Worm (Caenorhabditis elegans) whole organism, mixed stage, embryonic: ENCODE results near the gene cox-15.

Experiments used
- bed-3 ChIP-seq: fragments of 200-800 bp; sonication (Bioruptor generic); optimal IDR thresholded peaks from 3 replicates; lab custom pipeline; 2018; ENCODE audit warnings: mild to moderate bottlenecking, missing genetic modification characterization, moderate library complexity, missing compliant biosample characterization
- blmp-1 ChIP-seq: fragments of 150-350 bp; optimal IDR thresholded peaks from 2 replicates; lab custom pipeline; 2014; ENCODE audit warnings: missing biosample characterization, missing genetic modification characterization
- ceh-39 ChIP-seq: fragments of 150-350 bp; optimal IDR thresholded peaks from 2 replicates; lab custom pipeline; 2014; ENCODE audit warnings: missing biosample characterization, missing genetic modification characterization
- ceh-43 ChIP-seq: fragments of 200-800 bp; sonication (Bioruptor generic); optimal IDR thresholded peaks from 2 replicates; lab custom pipeline; 2018; ENCODE audit warnings: mild to moderate bottlenecking, missing genetic modification characterization, moderate library complexity, missing compliant biosample characterization
- ceh-83 ChIP-seq: fragments of 200-800 bp; sonication (Bioruptor generic); optimal IDR thresholded peaks from 2 replicates; lab custom pipeline; 2018; ENCODE audit warnings: mild to moderate bottlenecking, missing genetic modification characterization, missing compliant biosample characterization
- ces-1 ChIP-seq: fragments of 150-350 bp; optimal IDR thresholded peaks from 2 replicates; lab custom pipeline; 2014; ENCODE audit warnings: missing biosample characterization, missing genetic modification reagents, missing genetic modification characterization
- cnd-1 ChIP-seq: fragments of 200-800 bp; sonication (Bioruptor generic); optimal IDR thresholded peaks from 2 replicates; lab custom pipeline; 2018; ENCODE audit warnings: mild to moderate bottlenecking, missing genetic modification characterization, missing compliant biosample characterization
- drap-1 ChIP-seq: fragments of 200-800 bp; sonication (Bioruptor generic); optimal IDR thresholded peaks from 3 replicates; lab custom pipeline; 2018; ENCODE audit warnings: mild to moderate bottlenecking, missing genetic modification characterization, missing compliant biosample characterization
- elt-3 ChIP-seq: fragments of 150-350 bp; optimal IDR thresholded peaks from 2 replicates; lab custom pipeline; 2014; ENCODE audit warnings: missing biosample characterization, missing genetic modification characterization
- flh-1 ChIP-seq: fragments of 200-800 bp; sonication (Bioruptor generic); optimal IDR thresholded peaks from 2 replicates; lab custom pipeline; 2018; ENCODE audit warnings: mild to moderate bottlenecking, missing genetic modification characterization, moderate library complexity, missing compliant biosample characterization
- ham-2 ChIP-seq: fragments of 200-800 bp; sonication (Bioruptor generic); optimal IDR thresholded peaks from 2 replicates; lab custom pipeline; 2018; ENCODE audit warnings: mild to moderate bottlenecking, missing genetic modification characterization, missing compliant biosample characterization
- hlh-1 ChIP-seq: fragments of 150-350 bp; optimal IDR thresholded peaks from 2 replicates; lab custom pipeline; 2014; ENCODE audit warnings: missing biosample characterization, missing genetic modification reagents, missing genetic modification characterization
- lin-13 ChIP-seq: fragments of 150-350 bp; optimal IDR thresholded peaks from 2 replicates; lab custom pipeline; 2014; ENCODE audit warnings: missing biosample characterization, missing genetic modification characterization
- lin-32 ChIP-seq: fragments of 200-800 bp; sonication (Bioruptor generic); optimal IDR thresholded peaks from 2 replicates; lab custom pipeline; 2018; ENCODE audit warnings: mild to moderate bottlenecking, missing genetic modification characterization, missing compliant biosample characterization
- lsy-2 ChIP-seq: fragments of 150-350 bp; optimal IDR thresholded peaks from 2 replicates; lab custom pipeline; 2014; ENCODE audit warnings: missing biosample characterization, missing genetic modification characterization
- mab-5 ChIP-seq: fragments of 150-350 bp; optimal IDR thresholded peaks from 2 replicates; lab custom pipeline; 2014; ENCODE audit warnings: missing biosample characterization, missing genetic modification characterization
- mls-2 ChIP-seq: sonication (generic microtip); optimal IDR thresholded peaks from 2 replicates; lab custom pipeline; 2016; ENCODE audit warnings: mild to moderate bottlenecking, missing genetic modification characterization, moderate library complexity, missing compliant biosample characterization
- nhr-12 ChIP-seq: fragments of 150-350 bp; optimal IDR thresholded peaks from 2 replicates; lab custom pipeline; 2014; ENCODE audit warnings: missing biosample characterization, missing genetic modification characterization
- nhr-2 ChIP-seq: fragments of 150-350 bp; optimal IDR thresholded peaks from 2 replicates; lab custom pipeline; 2014; ENCODE audit warnings: missing biosample characterization, missing genetic modification characterization
- nhr-237 ChIP-seq: fragments of 150-350 bp; optimal IDR thresholded peaks from 2 replicates; lab custom pipeline; 2014; ENCODE audit warnings: missing biosample characterization, missing genetic modification characterization
- nhr-28 ChIP-seq: fragments of 150-350 bp; optimal IDR thresholded peaks from 2 replicates; lab custom pipeline; 2014; ENCODE audit warnings: missing biosample characterization, missing genetic modification characterization
- pha-4 ChIP-seq: fragments of 150-350 bp; optimal IDR thresholded peaks from 2 replicates; lab custom pipeline; 2018; ENCODE audit warnings: missing biosample characterization, missing genetic modification reagents, missing genetic modification characterization
- sem-2 ChIP-seq: fragments of 200-800 bp; sonication (Bioruptor generic); optimal IDR thresholded peaks from 2 replicates; lab custom pipeline; 2018; ENCODE audit warnings: mild to moderate bottlenecking, missing genetic modification characterization, missing compliant biosample characterization
- sptf-1 ChIP-seq: sonication (generic microtip); optimal IDR thresholded peaks from 2 replicates; lab custom pipeline; 2017; ENCODE audit warnings: mild to moderate bottlenecking, missing genetic modification characterization, moderate library complexity, missing compliant biosample characterization
- tbx-8 ChIP-seq: fragments of 200-800 bp; sonication (Bioruptor generic); optimal IDR thresholded peaks from 2 replicates; lab custom pipeline; 2018; ENCODE audit warnings: mild to moderate bottlenecking, missing genetic modification characterization, moderate library complexity, missing compliant biosample characterization
- unc-120 ChIP-seq: sonication (generic microtip); optimal IDR thresholded peaks from 2 replicates; lab custom pipeline; 2017; ENCODE audit warnings: missing genetic modification characterization, missing compliant biosample characterization; ENCODE audit not compliant: poor library complexity, severe bottlenecking
- unc-62 ChIP-seq: fragments of 150-350 bp; optimal IDR thresholded peaks from 2 replicates; lab custom pipeline; 2014; ENCODE audit warnings: missing biosample characterization, missing genetic modification reagents, missing genetic modification characterization
- zip-8 ChIP-seq: fragments of 150-350 bp; optimal IDR thresholded peaks from 2 replicates; lab custom pipeline; 2014; ENCODE audit warnings: missing biosample characterization, missing genetic modification characterization
- ztf-11 ChIP-seq: fragments of 150-350 bp; optimal IDR thresholded peaks from 2 replicates; lab custom pipeline; 2014; ENCODE audit warnings: missing biosample characterization, missing genetic modification characterization

cox-15 gene

ce11 chrII:11202581-11203271 is 32.0 kb downstream of the cox-15 start, which contains the start of gene srap-1:
Gene srap-1, plus strand, starts transcription at chrII:11203221.
- no peak for TF ChIP-seq cnd-1 (tag; lab: Kevin White, UChicago)
- no peak for TF ChIP-seq bed-3 (GFP tag; lab: Kevin White, UChicago)
- no peak for TF ChIP-seq ces-1 (GFP tag; lab: Kevin White, UChicago)
- TF ChIP-seq nhr-237 (tag; lab: Kevin White, UChicago): no peak
- no peak for TF ChIP-seq unc-62 (GFP tag; lab: Kevin White, UChicago)
- TF ChIP-seq tbx-8: no peak
- no peak for TF ChIP-seq unc-120 (tag; lab: Kevin White, UChicago)
- TF ChIP-seq flh-1 (GFP tag; lab: Kevin White, UChicago): no peak
- TF ChIP-seq sem-2 (GFP tag; lab: Kevin White, UChicago): no peak
- TF ChIP-seq nhr-12: no peak
- no peak for TF ChIP-seq zip-8

ce11 chrII:11200234-11200755 is 34.5 kb downstream of the cox-15 start:
- TF ChIP-seq drap-1 (GFP tag; lab: Kevin White, UChicago): no peak
- no peak for TF ChIP-seq zip-8
- TF ChIP-seq nhr-12: no peak
- no peak for TF ChIP-seq unc-120 (tag; lab: Kevin White, UChicago)
- no peak for TF ChIP-seq unc-62 (GFP tag; lab: Kevin White, UChicago)
- TF ChIP-seq lsy-2 (tag; lab: Kevin White, UChicago): no peak

- TF ChIP-seq unc-62 (GFP tag; lab: Kevin White, UChicago) (no peak), blmp-1 (tag; lab: Kevin White, UChicago) (no peak), hlh-1 (no peak), mls-2 (tag; lab: Kevin White, UChicago) (no peak), ceh-39 (tag; lab: Kevin White, UChicago) (no peak), nhr-28 (no peak), nhr-2 (no peak), drap-1 (GFP tag; lab: Kevin White, UChicago) (no peak), pha-4 (no peak), zip-8 (no peak), ceh-83 (GFP tag; lab: Kevin White, UChicago) (no peak), lin-13 (tag; lab: Kevin White, UChicago) (no peak), unc-120 (tag; lab: Kevin White, UChicago) (no peak)
- TF ChIP-seq, all 35 proteins: peak for 0
Observed at ce11 chrII:11193523-11193922, 41.2 kb downstream of the cox-15 start.

ce11 chrII:11192488-11192887 is 42.3 kb downstream of the cox-15 start:
- TF ChIP-seq nhr-28 (no peak), lsy-2 (tag; lab: Kevin White, UChicago) (no peak), lin-13 (tag; lab: Kevin White, UChicago) (no peak), sem-2 (GFP tag; lab: Kevin White, UChicago) (no peak), ham-2 (GFP tag; lab: Kevin White, UChicago) (no peak), ceh-43 (no peak)

- TF ChIP-seq zip-8 (no peak), hlh-1 (peak; percentile 68), unc-120 (tag; lab: Kevin White, UChicago) (no peak), unc-62 (GFP tag; lab: Kevin White, UChicago) (peak; percentile 13), sptf-1 (tag; lab: Kevin White, UChicago) (no peak), ceh-39 (tag; lab: Kevin White, UChicago) (no peak), mab-5 (tag; lab: Kevin White, UChicago) (no peak), ceh-83 (GFP tag; lab: Kevin White, UChicago) (no peak)
Observed at ce11 chrII:11188026-11188425, 46.7 kb downstream of the cox-15 start, which contains the start of gene F37H8.5. Gene F37H8.5, plus strand, starts transcription at chrII:11188206.

- TF ChIP-seq zip-8: no peak
- TF ChIP-seq lsy-2 (tag; lab: Kevin White, UChicago): no peak
- no peak for TF ChIP-seq lin-32 (GFP tag; lab: Kevin White, UChicago)
- no peak for TF ChIP-seq ham-2 (GFP tag; lab: Kevin White, UChicago)
- TF ChIP-seq blmp-1 (tag; lab: Kevin White, UChicago): no peak
- TF ChIP-seq lin-13 (tag; lab: Kevin White, UChicago): no peak
- no peak for TF ChIP-seq ces-1 (GFP tag; lab: Kevin White, UChicago)
- no peak for TF ChIP-seq drap-1 (GFP tag; lab: Kevin White, UChicago)
- no peak for TF ChIP-seq ceh-83 (GFP tag; lab: Kevin White, UChicago)
- TF ChIP-seq elt-3 (tag; lab: Kevin White, UChicago): no peak
- no peak for TF ChIP-seq mab-5 (tag; lab: Kevin White, UChicago)
- no peak for TF ChIP-seq ceh-43
- TF ChIP-seq mls-2 (tag; lab: Kevin White, UChicago): no peak
- no peak for TF ChIP-seq ztf-11 (tag; lab: Kevin White, UChicago)
Observed at ce11 chrII:11185728-11186127, 49.0 kb downstream of the cox-15 start, which contains the start of gene sfxn-1.2. Gene sfxn-1.2, plus strand, starts transcription at chrII:11186028.
